Worm (Caenorhabditis elegans): Measurements from ENCODE around the gene K07C11.7.

The K07C11.7 gene

DNA sequence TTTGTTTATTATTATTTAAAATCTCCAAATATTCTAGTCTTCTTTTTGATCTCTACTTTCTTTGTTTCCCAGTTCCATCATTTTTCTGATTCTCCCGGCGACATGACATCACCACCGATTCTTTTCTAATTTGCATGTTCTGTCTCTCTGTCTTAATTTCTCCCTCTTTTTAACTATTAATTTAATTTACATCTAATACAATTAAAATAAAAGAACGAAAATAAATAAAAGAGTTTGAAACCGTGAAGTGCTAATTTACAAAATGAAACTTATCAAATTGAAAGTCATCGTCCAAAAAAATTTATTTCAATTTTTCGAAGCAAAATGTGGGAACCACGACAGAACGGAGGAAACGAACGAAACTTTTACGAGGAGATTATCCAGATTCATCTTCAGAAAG is 54.1 kb downstream of the K07C11.7 start, which contains the start of gene F20D6.6:
F20D6.6 (plus strand) TSS at position 301 of the 400 bp plus-strand sequence.
- TF ChIP-seq unc-62 (GFP tag; optimal IDR thresholded peaks at IDR 0.05) = no peak

Data from whole organism, dauer.